Worm (Caenorhabditis elegans): ENCODE measurements around the gene plst-1.
"Not testable (repeated sequence)": the region's sequence is repeated elsewhere in the genome, so short reads cannot be mapped to it uniquely, and the experiment has no call there.

DNA sequence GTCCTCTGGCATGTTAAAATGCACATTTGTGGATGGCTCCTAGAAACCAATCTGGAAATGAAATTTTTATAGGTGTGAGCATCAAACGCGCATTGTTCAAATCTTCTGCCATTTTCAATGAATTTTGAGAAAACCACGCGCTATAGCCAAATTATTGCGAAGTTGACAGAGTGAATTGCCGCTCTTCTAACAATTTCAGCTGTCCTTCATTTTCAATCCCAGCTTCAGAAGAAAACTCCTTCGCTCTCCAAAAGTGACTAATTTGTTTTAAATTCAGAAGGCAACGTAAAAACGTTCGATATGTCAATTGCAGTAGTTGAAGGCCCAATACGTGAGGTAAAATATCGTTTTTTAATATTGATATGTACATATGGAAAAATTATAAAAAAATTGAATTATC is 54.0 kb downstream of the plst-1 start, which contains the start of gene F58F6.5:
- TF ChIP-seq mep-1, zip-8, M03D4.4, lin-13, snpc-4, nhr-237, blmp-1, nhr-76 (tag; optimal IDR thresholded peaks at IDR 0.05): not testable (repeated sequence)

Data from whole organism, mixed stage, embryonic.